Worm (Caenorhabditis elegans) whole organism, L4/young adult: ENCODE measurements around the gene F16G10.14.

Experiments
- W03F9.2 ChIP-seq: fragments of 150-350 bp; optimal IDR thresholded peaks from 2 replicates; lab custom pipeline; 2014; ENCODE audit warnings: missing biosample characterization, missing genetic modification characterization
- dao-5 ChIP-seq: sonication (generic microtip); optimal IDR thresholded peaks from 2 replicates; lab custom pipeline; 2016; ENCODE audit warnings: missing genotype, missing genetic modification characterization, moderate library complexity, missing compliant biosample characterization
- him-1 ChIP-seq: sonication (generic microtip); optimal IDR thresholded peaks from 2 replicates; lab custom pipeline; 2016; ENCODE audit warnings: missing genotype, missing genetic modification reagents, missing genetic modification characterization, missing compliant biosample characterization

The F16G10.14 gene

ce11 chrII:2417889-2418288 is 19.1 kb upstream of the F16G10.14 start, which contains the start of the genes F42G2.5 and F42G2.7:
Gene F42G2.5 (minus strand): TSS chrII:2417989.
Gene F42G2.7 (plus strand): TSS chrII:2418158.
- TF ChIP-seq W03F9.2 (tag; lab: Kevin White, UChicago): no peak
- no peak for TF ChIP-seq him-1
- no peak for TF ChIP-seq dao-5 (tag; lab: Kevin White, UChicago)

- no peak for TF ChIP-seq dao-5 (tag; lab: Kevin White, UChicago)
- no peak for TF ChIP-seq W03F9.2 (tag; lab: Kevin White, UChicago)
- TF ChIP-seq him-1: no peak
These were observed 16.7 kb upstream of the F16G10.14 start, which contains the start of gene fbxa-4 for ce11 chrII:2415439-2415838. Gene fbxa-4 (minus strand): TSS chrII:2415531.

ce11 chrII:2412649-2413048 is 13.9 kb upstream of the F16G10.14 start, which contains the start of gene fbxa-182:
Gene fbxa-182 (minus strand): TSS chrII:2412749.
- no peak for TF ChIP-seq him-1
- TF ChIP-seq W03F9.2 (tag; lab: Kevin White, UChicago): no peak
- no peak for TF ChIP-seq dao-5 (tag; lab: Kevin White, UChicago)

- TF ChIP-seq dao-5 (tag; lab: Kevin White, UChicago): no peak
- no peak for TF ChIP-seq him-1
- TF ChIP-seq W03F9.2 (tag; lab: Kevin White, UChicago): no peak
These were observed 12.8 kb upstream of the F16G10.14 start for ce11 chrII:2411555-2411954.

- TF ChIP-seq dao-5 (tag; lab: Kevin White, UChicago) (no peak), W03F9.2 (tag; lab: Kevin White, UChicago) (no peak), him-1 (no peak)
These were observed 12.3 kb upstream of the F16G10.14 start for ce11 chrII:2411093-2411492.

- TF ChIP-seq dao-5 (tag; lab: Kevin White, UChicago) (no peak), him-1 (no peak), W03F9.2 (tag; lab: Kevin White, UChicago) (no peak)
These were observed 5.2 kb upstream of the F16G10.14 start, which contains the start of gene F16G10.1 for ce11 chrII:2403984-2404383. Gene F16G10.1 (plus strand): TSS chrII:2404284.

ce11 chrII:2399810-2400209 is 1.0 kb upstream of the F16G10.14 start:
- TF ChIP-seq him-1: no peak

ce11 chrII:2395864-2396263 is 2.9 kb downstream of the F16G10.14 start, which contains the start of gene F16G10.13:
Gene F16G10.13 (minus strand): TSS chrII:2395964.
- no peak for TF ChIP-seq him-1
- no peak for TF ChIP-seq dao-5 (tag; lab: Kevin White, UChicago)
- no peak for TF ChIP-seq W03F9.2 (tag; lab: Kevin White, UChicago)

- no peak for TF ChIP-seq dao-5 (tag; lab: Kevin White, UChicago)
- TF ChIP-seq W03F9.2 (tag; lab: Kevin White, UChicago): no peak
These were observed 5.0 kb downstream of the F16G10.14 start, which contains the start of gene F16G10.11 for ce11 chrII:2393821-2394220. Gene F16G10.11 (minus strand): TSS chrII:2393921.

- TF ChIP-seq W03F9.2 (tag; lab: Kevin White, UChicago) (no peak), him-1 (no peak), dao-5 (tag; lab: Kevin White, UChicago) (no peak)
These were observed 7.9 kb downstream of the F16G10.14 start, which contains the start of gene F16G10.10 for ce11 chrII:2390884-2391283. Gene F16G10.10 (minus strand): TSS chrII:2390984.

- TF ChIP-seq him-1 (no peak), dao-5 (tag; lab: Kevin White, UChicago) (no peak), W03F9.2 (tag; lab: Kevin White, UChicago) (no peak)
These were observed 13.3 kb downstream of the F16G10.14 start, which contains the start of gene F16G10.9 for ce11 chrII:2385495-2385894. Gene F16G10.9 (minus strand): TSS chrII:2385595.

- no peak for TF ChIP-seq W03F9.2 (tag; lab: Kevin White, UChicago)
- no peak for TF ChIP-seq dao-5 (tag; lab: Kevin White, UChicago)
- TF ChIP-seq him-1: no peak
These were observed 15.4 kb downstream of the F16G10.14 start, which contains the start of gene F16G10.8 for ce11 chrII:2383334-2383733. Gene F16G10.8 (minus strand): TSS chrII:2383434.

ce11 chrII:2380174-2380573 is 18.6 kb downstream of the F16G10.14 start, which contains the start of gene F16G10.7:
Gene F16G10.7 (minus strand): TSS chrII:2380274.
- TF ChIP-seq him-1 (no peak), dao-5 (tag; lab: Kevin White, UChicago) (no peak), W03F9.2 (tag; lab: Kevin White, UChicago) (no peak)

ce11 chrII:2379673-2380072 is 19.1 kb downstream of the F16G10.14 start:
- no peak for TF ChIP-seq dao-5 (tag; lab: Kevin White, UChicago)
- no peak for TF ChIP-seq W03F9.2 (tag; lab: Kevin White, UChicago)
- TF ChIP-seq him-1: no peak

ce11 chrII:2378465-2379009 is 20.2 kb downstream of the F16G10.14 start:
- peak; percentile 18 for TF ChIP-seq W03F9.2 (tag; lab: Kevin White, UChicago)
- no peak for TF ChIP-seq dao-5 (tag; lab: Kevin White, UChicago)
